Fruit fly (Drosophila melanogaster) whole organism, embryonic: ENCODE measurements around the gene Snm1.

ENCODE experiments used
- ATbp ChIP-seq: fragments of 200-800 bp; sonication (Bioruptor generic); optimal IDR thresholded peaks from 2 replicates; lab custom pipeline; 2017; ENCODE audit warnings: missing biosample characterization, mild to moderate bottlenecking, missing genetic modification characterization, missing genetic modification reagents
- Antp ChIP-seq: fragments of 200-800 bp; sonication (Bioruptor generic); optimal IDR thresholded peaks from 3 replicates; lab custom pipeline; 2016; ENCODE audit warnings: missing biosample characterization, missing genetic modification characterization
- CG10979 ChIP-seq: fragments of 200-800 bp; sonication (Bioruptor generic); optimal IDR thresholded peaks from 2 replicates; lab custom pipeline; 2018; ENCODE audit warnings: missing biosample characterization, mild to moderate bottlenecking, missing genetic modification characterization, moderate library complexity
- CG11247 ChIP-seq: fragments of 200-800 bp; sonication (Bioruptor generic); IDR thresholded peaks from 2 replicates; pipeline ENCODE4 v1.3.6; 2022; ENCODE audit warnings: missing biosample characterization, missing genetic modification characterization
- CG11696 ChIP-seq: fragments of 200-800 bp; sonication (Bioruptor generic); IDR thresholded peaks from 2 replicates; pipeline ENCODE4 v1.3.6; 2022; ENCODE audit warnings: missing biosample characterization, missing genetic modification characterization
- CG12942 ChIP-seq: fragments of 200-800 bp; sonication (Bioruptor generic); optimal IDR thresholded peaks from 3 replicates; lab custom pipeline; 2016; ENCODE audit warnings: missing biosample characterization, missing genetic modification characterization
- CG13894 ChIP-seq: fragments of 200-800 bp; sonication (Bioruptor generic); optimal IDR thresholded peaks from 3 replicates; lab custom pipeline; 2018; ENCODE audit warnings: missing biosample characterization, mild to moderate bottlenecking, missing genetic modification characterization, moderate library complexity
- CG15269 ChIP-seq: fragments of 200-800 bp; sonication (Bioruptor generic); optimal IDR thresholded peaks from 2 replicates; lab custom pipeline; 2018; ENCODE audit warnings: missing biosample characterization, mild to moderate bottlenecking, missing genetic modification characterization, moderate library complexity
- CG16863 ChIP-seq: fragments of 200-800 bp; sonication (Bioruptor generic); optimal IDR thresholded peaks from 3 replicates; lab custom pipeline; 2016; ENCODE audit warnings: missing biosample characterization, missing genetic modification characterization
- CG17328 ChIP-seq: fragments of 200-800 bp; sonication (Bioruptor generic); IDR thresholded peaks from 2 replicates; pipeline ENCODE4 v1.3.6; 2022; ENCODE audit warnings: missing biosample characterization, missing genetic modification characterization
- CG18011 ChIP-seq: fragments of 200-800 bp; sonication (Bioruptor generic); optimal IDR thresholded peaks from 2 replicates; lab custom pipeline; 2017; ENCODE audit warnings: missing biosample characterization, missing genetic modification characterization, mild to moderate bottlenecking, moderate library complexity, missing genotype
- CG2712 ChIP-seq: fragments of 200-800 bp; optimal IDR thresholded peaks from 3 replicates; lab custom pipeline; 2019; ENCODE audit warnings: missing biosample characterization, mild to moderate bottlenecking, missing genetic modification characterization, moderate library complexity
- CG2875 ChIP-seq: fragments of 200-800 bp; sonication (Bioruptor generic); optimal IDR thresholded peaks from 2 replicates; lab custom pipeline; 2017; ENCODE audit warnings: missing biosample characterization, mild to moderate bottlenecking, missing genetic modification characterization, missing genetic modification reagents
- CG30403 ChIP-seq: fragments of 200-800 bp; sonication (Bioruptor generic); optimal IDR thresholded peaks from 3 replicates; lab custom pipeline; 2016; ENCODE audit warnings: missing biosample characterization, missing genetic modification characterization
- CG3281 ChIP-seq: fragments of 200-800 bp; sonication (Bioruptor generic); optimal IDR thresholded peaks from 3 replicates; lab custom pipeline; 2017; ENCODE audit warnings: missing biosample characterization, mild to moderate bottlenecking, missing genetic modification characterization
- CG34224 ChIP-seq: fragments of 200-800 bp; sonication (Bioruptor generic); IDR thresholded peaks from 3 replicates; pipeline ENCODE4 v1.3.6; 2022; ENCODE audit warnings: missing biosample characterization, missing genetic modification characterization; ENCODE audit not compliant: partially characterized antibody
- CG3726 ChIP-seq: fragments of 200-800 bp; sonication (Bioruptor generic); IDR thresholded peaks from 3 replicates; pipeline ENCODE4, ENCODE4 v1.3.6; 2022; ENCODE audit warnings: missing biosample characterization, missing genetic modification characterization
- CG6689 ChIP-seq: fragments of 200-800 bp; sonication (Bioruptor generic); IDR thresholded peaks from 2 replicates; pipeline ENCODE4 v1.3.6; 2022; ENCODE audit warnings: missing biosample characterization, missing genetic modification characterization
- CG6765 ChIP-seq: fragments of 200-800 bp; sonication (Bioruptor generic); optimal IDR thresholded peaks from 3 replicates; lab custom pipeline; 2017; ENCODE audit warnings: missing biosample characterization, mild to moderate bottlenecking, missing genetic modification characterization
- CG7928 ChIP-seq: fragments of 200-800 bp; sonication (Bioruptor generic); optimal IDR thresholded peaks from 2 replicates; lab custom pipeline; 2017; ENCODE audit warnings: missing biosample characterization, mild to moderate bottlenecking, missing genetic modification characterization
- CG9437 ChIP-seq: fragments of 200-800 bp; sonication (Bioruptor generic); optimal IDR thresholded peaks from 2 replicates; lab custom pipeline; 2018; ENCODE audit warnings: missing biosample characterization, mild to moderate bottlenecking, missing genetic modification characterization
- CG9727 ChIP-seq: fragments of 200-800 bp; sonication (Bioruptor generic); optimal IDR thresholded peaks from 3 replicates; lab custom pipeline; 2017; ENCODE audit warnings: missing biosample characterization, mild to moderate bottlenecking, missing genetic modification characterization
- CHES-1-like ChIP-seq: fragments of 200-800 bp; sonication (Bioruptor generic); optimal IDR thresholded peaks from 2 replicates; lab custom pipeline; 2016; ENCODE audit warnings: missing biosample characterization, missing genetic modification characterization
- Dp ChIP-seq: fragments of 200-800 bp; sonication (Bioruptor generic); optimal IDR thresholded peaks from 2 replicates; lab custom pipeline; 2018; ENCODE audit warnings: missing biosample characterization, mild to moderate bottlenecking, missing genetic modification characterization, moderate library complexity
- Eip74EF ChIP-seq, 2 experiments: fragments of 200-800 bp in 1 of 2; fragments of >200 bp in 1 of 2; sonication (Bioruptor generic) in 1 of 2; optimal IDR thresholded peaks; 2 replicates each; lab custom pipeline; 2017 to 2019; ENCODE audit warnings: missing biosample characterization in 2 of 2, missing genetic modification characterization in 2 of 2, mild to moderate bottlenecking in 1 of 2, moderate library complexity in 1 of 2
- Ets97D ChIP-seq: fragments of 200-800 bp; sonication (Bioruptor generic); optimal IDR thresholded peaks from 3 replicates; lab custom pipeline; 2016; ENCODE audit warnings: missing biosample characterization, missing genetic modification characterization
- H15 ChIP-seq: fragments of 200-800 bp; sonication (Bioruptor generic); IDR thresholded peaks from 3 replicates; pipeline ENCODE4 v1.3.6; 2022; ENCODE audit warnings: missing biosample characterization, missing genetic modification characterization
- Hey ChIP-seq: fragments of 200-800 bp; sonication (Bioruptor generic); optimal IDR thresholded peaks from 3 replicates; lab custom pipeline; 2018; ENCODE audit warnings: missing biosample characterization, mild to moderate bottlenecking, missing genetic modification characterization
- Lhr ChIP-seq: fragments of 200-800 bp; sonication (Bioruptor generic); optimal IDR thresholded peaks from 3 replicates; lab custom pipeline; 2017; ENCODE audit warnings: mild to moderate bottlenecking, missing biosample characterization, missing genetic modification reagents, missing genetic modification characterization
- Nf-YB ChIP-seq: fragments of 200-800 bp; sonication (Bioruptor generic); optimal IDR thresholded peaks from 3 replicates; lab custom pipeline; 2019; ENCODE audit warnings: missing biosample characterization, mild to moderate bottlenecking, missing genetic modification characterization, moderate library complexity
- Vsx1 ChIP-seq: fragments of 200-800 bp; sonication (Bioruptor generic); optimal IDR thresholded peaks from 2 replicates; lab custom pipeline; 2017; ENCODE audit warnings: missing biosample characterization, mild to moderate bottlenecking, missing genetic modification characterization, missing genetic modification reagents
- ab ChIP-seq: fragments of 200-800 bp; sonication (Bioruptor generic); optimal IDR thresholded peaks from 2 replicates; lab custom pipeline; 2016; ENCODE audit warnings: missing biosample characterization, missing genetic modification characterization
- abd-A ChIP-seq: fragments of 200-800 bp; sonication (Bioruptor generic); optimal IDR thresholded peaks from 3 replicates; lab custom pipeline; 2019; ENCODE audit warnings: missing biosample characterization, mild to moderate bottlenecking, missing genetic modification characterization, moderate library complexity
- aop ChIP-seq: fragments of 200-800 bp; sonication (Bioruptor generic); IDR thresholded peaks from 2 replicates; pipeline ENCODE4 v1.3.6; 2022; ENCODE audit warnings: missing biosample characterization, missing genetic modification characterization
- bbx ChIP-seq: fragments of 200-800 bp; sonication (Bioruptor generic); IDR thresholded peaks from 2 replicates; pipeline ENCODE4 v1.3.6; 2022; ENCODE audit warnings: missing biosample characterization, missing genetic modification characterization; ENCODE audit not compliant: partially characterized antibody
- btn ChIP-seq: fragments of 200-800 bp; sonication (Bioruptor generic); optimal IDR thresholded peaks from 2 replicates; lab custom pipeline; 2016; ENCODE audit warnings: missing biosample characterization, missing genetic modification characterization
- disco-r ChIP-seq: fragments of 200-800 bp; sonication (Bioruptor generic); optimal IDR thresholded peaks from 2 replicates; lab custom pipeline; 2016; ENCODE audit warnings: missing biosample characterization, missing genetic modification characterization
- dmrt11E ChIP-seq: fragments of 200-800 bp; sonication (Bioruptor generic); optimal IDR thresholded peaks from 3 replicates; lab custom pipeline; 2018; ENCODE audit warnings: missing biosample characterization, mild to moderate bottlenecking, missing genetic modification characterization, moderate library complexity
- en ChIP-seq: fragments of 200-800 bp; sonication (Bioruptor generic); optimal IDR thresholded peaks from 2 replicates; lab custom pipeline; 2016; ENCODE audit warnings: missing biosample characterization, missing genetic modification characterization
- grau ChIP-seq: fragments of 200-800 bp; optimal IDR thresholded peaks from 3 replicates; lab custom pipeline; 2019; ENCODE audit warnings: missing biosample characterization, mild to moderate bottlenecking, missing genetic modification characterization, moderate library complexity
- grn ChIP-seq: fragments of 200-800 bp; sonication (Bioruptor generic); optimal IDR thresholded peaks from 3 replicates; lab custom pipeline; 2017; ENCODE audit warnings: missing biosample characterization, missing genetic modification characterization
- gsb ChIP-seq: fragments of 200-800 bp; sonication (Bioruptor generic); IDR thresholded peaks from 2 replicates; pipeline ENCODE4 v1.3.6; 2022; ENCODE audit warnings: missing biosample characterization, missing genetic modification characterization
- jumu ChIP-seq: fragments of 200-800 bp; sonication (Bioruptor generic); optimal IDR thresholded peaks from 3 replicates; lab custom pipeline; 2016; ENCODE audit warnings: missing biosample characterization, missing genetic modification characterization
- lbe ChIP-seq: fragments of 200-800 bp; sonication (Bioruptor generic); optimal IDR thresholded peaks from 2 replicates; lab custom pipeline; 2016; ENCODE audit warnings: missing biosample characterization, mild to moderate bottlenecking, missing genetic modification characterization
- lilli ChIP-seq: fragments of 200-800 bp; sonication (Bioruptor generic); optimal IDR thresholded peaks from 3 replicates; lab custom pipeline; 2016; ENCODE audit warnings: missing biosample characterization, missing genetic modification characterization
- mirr ChIP-seq: fragments of 200-800 bp; sonication (Bioruptor generic); optimal IDR thresholded peaks from 3 replicates; lab custom pipeline; 2018; ENCODE audit warnings: missing biosample characterization, mild to moderate bottlenecking, missing genetic modification characterization
- nerfin-2 ChIP-seq: fragments of 200-800 bp; sonication (Bioruptor generic); IDR thresholded peaks from 2 replicates; pipeline ENCODE4 v1.3.6; 2022; ENCODE audit warnings: missing biosample characterization, missing genetic modification characterization; ENCODE audit not compliant: partially characterized antibody
- org-1 ChIP-seq: fragments of 200-800 bp; sonication (Bioruptor generic); optimal IDR thresholded peaks from 2 replicates; lab custom pipeline; 2017; ENCODE audit warnings: missing biosample characterization, missing genetic modification characterization
- repo ChIP-seq: fragments of 200-800 bp; sonication (Bioruptor generic); optimal IDR thresholded peaks from 2 replicates; lab custom pipeline; 2016; ENCODE audit warnings: missing biosample characterization, missing genetic modification characterization
- zen ChIP-seq: fragments of 200-800 bp; sonication (Bioruptor generic); optimal IDR thresholded peaks from 3 replicates; lab custom pipeline; 2018; ENCODE audit warnings: missing biosample characterization, mild to moderate bottlenecking, missing genetic modification characterization, moderate library complexity

Gene Snm1

dm6 chr3R:5591398-5591853 is 36.5 kb downstream of the Snm1 start, which contains the start of the genes noi and Vha26 (continued):
- TF ChIP-seq CG10979 (peak; percentile 21), CG2712 (peak; percentile 74), CG15269 (tag; lab: Kevin White, UChicago) (no peak), CHES-1-like (peak; percentile 3), bbx (GFP tag; lab: Robert Waterston, UW) (peak; percentile 54), nerfin-2 (GFP tag; lab: Robert Waterston, UW) (peak; percentile 30; the same call in 1 of the 2 replicates), CG9727 (GFP tag; lab: Kevin White, UChicago) (peak; percentile 60), CG11247 (GFP tag; lab: Robert Waterston, UW) (no peak), Ets97D (GFP tag; lab: Kevin White, UChicago) (peak; percentile 77), en (no peak), CG6689 (peak; percentile 34; the same call in 1 of the 2 replicates), CG7928 (GFP tag; lab: Kevin White, UChicago) (peak; percentile 96), mirr (GFP tag; lab: Kevin White, UChicago) (peak; percentile 31), Eip74EF (GFP tag; optimal IDR thresholded peaks at IDR 0.05; lab: Kevin White, UChicago) (no peak), abd-A (tag; lab: Kevin White, UChicago) (no peak), Lhr (GFP tag; lab: Kevin White, UChicago) (peak; percentile 56), disco-r (no peak), dmrt11E (tag; lab: Kevin White, UChicago) (peak; percentile 46), aop (GFP tag; lab: Robert Waterston, UW) (no peak), ab (no peak), btn (GFP tag; lab: Kevin White, UChicago) (no peak), grn (GFP tag; lab: Kevin White, UChicago) (no peak), CG12942 (GFP tag; lab: Kevin White, UChicago) (no peak), CG18011 (no peak), lbe (GFP tag; lab: Kevin White, UChicago) (no peak), CG3281 (GFP tag; lab: Kevin White, UChicago) (peak; percentile 22), Hey (tag; lab: Kevin White, UChicago) (no peak), CG11696 (no peak), zen (tag; lab: Kevin White, UChicago) (peak; percentile 76), Nf-YB (no peak), lilli (GFP tag; lab: Kevin White, UChicago) (peak; percentile 54), Vsx1 (GFP tag; lab: Kevin White, UChicago) (no peak), ATbp (GFP tag; lab: Kevin White, UChicago) (no peak), grau (tag; lab: Kevin White, UChicago) (peak; percentile 72), CG13894 (tag; lab: Kevin White, UChicago) (no peak), CG16863 (no peak), gsb (no peak), Dp (GFP tag; lab: Kevin White, UChicago) (peak; percentile 32), CG17328 (GFP tag; lab: Robert Waterston, UW) (no peak), CG2875 (GFP tag; lab: Kevin White, UChicago) (peak; percentile 12), repo (no peak), H15 (no peak), CG34224 (peak; percentile 47; the same call in 2 of the 3 replicates), CG6765 (no peak), org-1 (GFP tag; lab: Kevin White, UChicago) (no peak), CG9437 (GFP tag; lab: Kevin White, UChicago) (no peak), CG30403 (GFP tag; lab: Kevin White, UChicago) (peak; percentile 23), Antp (GFP tag; lab: Kevin White, UChicago) (no peak), jumu (GFP tag; lab: Kevin White, UChicago) (peak; percentile 6), CG3726 (GFP tag; lab: Robert Waterston, UW) (no peak)
